Worm (Caenorhabditis elegans) whole organism, mixed stage, embryonic: ENCODE results near the gene cpna-5.

Source experiments
- M03D4.4 ChIP-seq: sonication (generic microtip); optimal IDR thresholded peaks from 2 replicates; lab custom pipeline; 2017; ENCODE audit warnings: mild to moderate bottlenecking, missing genetic modification characterization, missing compliant biosample characterization
- bed-3 ChIP-seq: fragments of 200-800 bp; sonication (Bioruptor generic); optimal IDR thresholded peaks from 3 replicates; lab custom pipeline; 2018; ENCODE audit warnings: mild to moderate bottlenecking, missing genetic modification characterization, moderate library complexity, missing compliant biosample characterization
- blmp-1 ChIP-seq: fragments of 150-350 bp; optimal IDR thresholded peaks from 2 replicates; lab custom pipeline; 2014; ENCODE audit warnings: missing biosample characterization, missing genetic modification characterization
- ceh-43 ChIP-seq: fragments of 200-800 bp; sonication (Bioruptor generic); optimal IDR thresholded peaks from 2 replicates; lab custom pipeline; 2018; ENCODE audit warnings: mild to moderate bottlenecking, missing genetic modification characterization, moderate library complexity, missing compliant biosample characterization
- ceh-83 ChIP-seq: fragments of 200-800 bp; sonication (Bioruptor generic); optimal IDR thresholded peaks from 2 replicates; lab custom pipeline; 2018; ENCODE audit warnings: mild to moderate bottlenecking, missing genetic modification characterization, missing compliant biosample characterization
- ces-1 ChIP-seq: fragments of 150-350 bp; optimal IDR thresholded peaks from 2 replicates; lab custom pipeline; 2014; ENCODE audit warnings: missing biosample characterization, missing genetic modification reagents, missing genetic modification characterization
- cnd-1 ChIP-seq: fragments of 200-800 bp; sonication (Bioruptor generic); optimal IDR thresholded peaks from 2 replicates; lab custom pipeline; 2018; ENCODE audit warnings: mild to moderate bottlenecking, missing genetic modification characterization, missing compliant biosample characterization
- drap-1 ChIP-seq: fragments of 200-800 bp; sonication (Bioruptor generic); optimal IDR thresholded peaks from 3 replicates; lab custom pipeline; 2018; ENCODE audit warnings: mild to moderate bottlenecking, missing genetic modification characterization, missing compliant biosample characterization
- elt-3 ChIP-seq: fragments of 150-350 bp; optimal IDR thresholded peaks from 2 replicates; lab custom pipeline; 2014; ENCODE audit warnings: missing biosample characterization, missing genetic modification characterization
- flh-1 ChIP-seq: fragments of 200-800 bp; sonication (Bioruptor generic); optimal IDR thresholded peaks from 2 replicates; lab custom pipeline; 2018; ENCODE audit warnings: mild to moderate bottlenecking, missing genetic modification characterization, moderate library complexity, missing compliant biosample characterization
- ham-2 ChIP-seq: fragments of 200-800 bp; sonication (Bioruptor generic); optimal IDR thresholded peaks from 2 replicates; lab custom pipeline; 2018; ENCODE audit warnings: mild to moderate bottlenecking, missing genetic modification characterization, missing compliant biosample characterization
- hlh-1 ChIP-seq: fragments of 150-350 bp; optimal IDR thresholded peaks from 2 replicates; lab custom pipeline; 2014; ENCODE audit warnings: missing biosample characterization, missing genetic modification reagents, missing genetic modification characterization
- lin-13 ChIP-seq: fragments of 150-350 bp; optimal IDR thresholded peaks from 2 replicates; lab custom pipeline; 2014; ENCODE audit warnings: missing biosample characterization, missing genetic modification characterization
- lin-32 ChIP-seq: fragments of 200-800 bp; sonication (Bioruptor generic); optimal IDR thresholded peaks from 2 replicates; lab custom pipeline; 2018; ENCODE audit warnings: mild to moderate bottlenecking, missing genetic modification characterization, missing compliant biosample characterization
- mab-5 ChIP-seq: fragments of 150-350 bp; optimal IDR thresholded peaks from 2 replicates; lab custom pipeline; 2014; ENCODE audit warnings: missing biosample characterization, missing genetic modification characterization
- mls-2 ChIP-seq: sonication (generic microtip); optimal IDR thresholded peaks from 2 replicates; lab custom pipeline; 2016; ENCODE audit warnings: mild to moderate bottlenecking, missing genetic modification characterization, moderate library complexity, missing compliant biosample characterization
- nhr-12 ChIP-seq: fragments of 150-350 bp; optimal IDR thresholded peaks from 2 replicates; lab custom pipeline; 2014; ENCODE audit warnings: missing biosample characterization, missing genetic modification characterization
- nhr-2 ChIP-seq: fragments of 150-350 bp; optimal IDR thresholded peaks from 2 replicates; lab custom pipeline; 2014; ENCODE audit warnings: missing biosample characterization, missing genetic modification characterization
- nhr-237 ChIP-seq: fragments of 150-350 bp; optimal IDR thresholded peaks from 2 replicates; lab custom pipeline; 2014; ENCODE audit warnings: missing biosample characterization, missing genetic modification characterization
- nhr-28 ChIP-seq: fragments of 150-350 bp; optimal IDR thresholded peaks from 2 replicates; lab custom pipeline; 2014; ENCODE audit warnings: missing biosample characterization, missing genetic modification characterization
- pha-4 ChIP-seq: fragments of 150-350 bp; optimal IDR thresholded peaks from 2 replicates; lab custom pipeline; 2018; ENCODE audit warnings: missing biosample characterization, missing genetic modification reagents, missing genetic modification characterization
- sem-2 ChIP-seq: fragments of 200-800 bp; sonication (Bioruptor generic); optimal IDR thresholded peaks from 2 replicates; lab custom pipeline; 2018; ENCODE audit warnings: mild to moderate bottlenecking, missing genetic modification characterization, missing compliant biosample characterization
- sptf-1 ChIP-seq: sonication (generic microtip); optimal IDR thresholded peaks from 2 replicates; lab custom pipeline; 2017; ENCODE audit warnings: mild to moderate bottlenecking, missing genetic modification characterization, moderate library complexity, missing compliant biosample characterization
- tbx-8 ChIP-seq: fragments of 200-800 bp; sonication (Bioruptor generic); optimal IDR thresholded peaks from 2 replicates; lab custom pipeline; 2018; ENCODE audit warnings: mild to moderate bottlenecking, missing genetic modification characterization, moderate library complexity, missing compliant biosample characterization
- unc-120 ChIP-seq: sonication (generic microtip); optimal IDR thresholded peaks from 2 replicates; lab custom pipeline; 2017; ENCODE audit warnings: missing genetic modification characterization, missing compliant biosample characterization; ENCODE audit not compliant: poor library complexity, severe bottlenecking
- unc-39 ChIP-seq: fragments of 150-350 bp; optimal IDR thresholded peaks from 2 replicates; lab custom pipeline; 2014; ENCODE audit warnings: missing biosample characterization, missing genetic modification characterization
- unc-62 ChIP-seq: fragments of 150-350 bp; optimal IDR thresholded peaks from 2 replicates; lab custom pipeline; 2014; ENCODE audit warnings: missing biosample characterization, missing genetic modification reagents, missing genetic modification characterization

cpna-5 gene

ce11 chrII:7684589-7684988 is 33.8 kb downstream of the cpna-5 start, which contains the start of gene F18A1.1:
Gene F18A1.1 (plus strand): TSS chrII:7684889.
- TF ChIP-seq unc-120 (tag; lab: Kevin White, UChicago) = no peak
- no peak for TF ChIP-seq flh-1
- no peak for TF ChIP-seq mls-2 (tag; lab: Kevin White, UChicago)
- TF ChIP-seq tbx-8 (GFP tag; lab: Kevin White, UChicago) = no peak
- TF ChIP-seq elt-3 (tag; lab: Kevin White, UChicago) = no peak
- TF ChIP-seq nhr-28 (tag; lab: Kevin White, UChicago) = no peak
- no peak for TF ChIP-seq sem-2
- TF ChIP-seq sptf-1 (tag; lab: Kevin White, UChicago) = no peak
- no peak for TF ChIP-seq lin-32

ce11 chrII:7682488-7682887 is 35.9 kb downstream of the cpna-5 start:
- TF ChIP-seq lin-32 (no peak), lin-13 (tag; lab: Kevin White, UChicago) (no peak)

ce11 chrII:7681898-7682297 is 36.5 kb downstream of the cpna-5 start, which contains the start of gene lin-26:
Gene lin-26 (plus strand): TSS chrII:7682198.
- no peak for TF ChIP-seq pha-4 (tag; lab: Kevin White, UChicago)
- TF ChIP-seq, all 35 proteins: peak for 0

ce11 chrII:7679499-7680012 is 38.8 kb downstream of the cpna-5 start:
- TF ChIP-seq bed-3 (GFP tag; lab: Kevin White, UChicago) = peak; percentile 1
- no peak for TF ChIP-seq mab-5 (tag; lab: Kevin White, UChicago)
- TF ChIP-seq unc-120 (tag; lab: Kevin White, UChicago) = no peak
- TF ChIP-seq nhr-237 (tag; lab: Kevin White, UChicago) = no peak
- TF ChIP-seq unc-62 (GFP tag; lab: Kevin White, UChicago) = no peak

ce11 chrII:7678512-7678911 is 39.9 kb downstream of the cpna-5 start:
- TF ChIP-seq blmp-1 (no peak), ham-2 (GFP tag; lab: Kevin White, UChicago) (peak; percentile 69)

ce11 chrII:7676307-7676905 is 42.0 kb downstream of the cpna-5 start:
- TF ChIP-seq ceh-43 (GFP tag; lab: Kevin White, UChicago) (no peak), mls-2 (tag; lab: Kevin White, UChicago) (peak; percentile 49), cnd-1 (tag; lab: Kevin White, UChicago) (peak; percentile 32), ces-1 (peak; percentile 66), blmp-1 (peak; percentile 48), mab-5 (tag; lab: Kevin White, UChicago) (no peak), ham-2 (GFP tag; lab: Kevin White, UChicago) (peak; percentile 97), sptf-1 (tag; lab: Kevin White, UChicago) (peak; percentile 48), nhr-237 (tag; lab: Kevin White, UChicago) (no peak), unc-39 (tag; lab: Kevin White, UChicago) (no peak), drap-1 (GFP tag; lab: Kevin White, UChicago) (peak; percentile 0)
- TF ChIP-seq, all 35 proteins: peak for 7

- TF ChIP-seq hlh-1 (tag; lab: Kevin White, UChicago) (no peak), pha-4 (tag; lab: Kevin White, UChicago) (no peak), ceh-83 (GFP tag; lab: Kevin White, UChicago) (no peak), lin-32 (no peak), blmp-1 (no peak), nhr-12 (no peak), sptf-1 (tag; lab: Kevin White, UChicago) (no peak), unc-39 (tag; lab: Kevin White, UChicago) (no peak), elt-3 (tag; lab: Kevin White, UChicago) (no peak), nhr-2 (no peak), M03D4.4 (tag; lab: Kevin White, UChicago) (no peak), cnd-1 (tag; lab: Kevin White, UChicago) (no peak), tbx-8 (GFP tag; lab: Kevin White, UChicago) (no peak)
Measured at ce11 chrII:7675752-7676151, 42.6 kb downstream of the cpna-5 start.
